Worm (Caenorhabditis elegans) whole organism, L2 larva: ENCODE data around the gene F31D4.5.
A peak's percentile ranks its signal among the peaks of the same experiment; 100 is the strongest.

Source experiments
- C34F6.9 ChIP-seq: fragments of 150-350 bp; optimal IDR thresholded peaks from 2 replicates; lab custom pipeline; 2014; ENCODE audit warnings: missing biosample characterization, missing genetic modification characterization
- F13H6.1 ChIP-seq: sonication (generic microtip); optimal IDR thresholded peaks from 2 replicates; lab custom pipeline; 2016; ENCODE audit warnings: missing genetic modification characterization, missing compliant biosample characterization
- R02D3.7 ChIP-seq: fragments of 150-350 bp; optimal IDR thresholded peaks from 2 replicates; lab custom pipeline; 2014; ENCODE audit warnings: missing biosample characterization, missing genetic modification characterization
- Y55F3AM.14 ChIP-seq: fragments of 200-800 bp; sonication (Bioruptor generic); optimal IDR thresholded peaks from 2 replicates; lab custom pipeline; 2018; ENCODE audit warnings: mild to moderate bottlenecking, missing genetic modification characterization, missing compliant biosample characterization
- ZK546.5 ChIP-seq: sonication (generic microtip); optimal IDR thresholded peaks from 2 replicates; lab custom pipeline; 2017; ENCODE audit warnings: missing biosample characterization, missing genetic modification characterization
- alr-1 ChIP-seq: fragments of 150-350 bp; optimal IDR thresholded peaks from 2 replicates; lab custom pipeline; 2014; ENCODE audit warnings: missing biosample characterization, missing genetic modification characterization
- aly-2 ChIP-seq: fragments of 150-350 bp; optimal IDR thresholded peaks from 2 replicates; lab custom pipeline; 2014; ENCODE audit warnings: missing biosample characterization, missing genetic modification characterization
- ama-1 ChIP-seq: fragments of 150-350 bp; optimal IDR thresholded peaks from 2 replicates; lab custom pipeline; 2018; ENCODE audit warnings: inconsistent platforms
- blmp-1 ChIP-seq: sonication (generic microtip); optimal IDR thresholded peaks from 2 replicates; lab custom pipeline; 2017; ENCODE audit warnings: missing genetic modification characterization, mild to moderate bottlenecking, missing compliant biosample characterization, antibody characterized with exemption, moderate library complexity; ENCODE audit not compliant: insufficient read depth
- ceh-16 ChIP-seq: fragments of 150-350 bp; optimal IDR thresholded peaks from 2 replicates; lab custom pipeline; 2014; ENCODE audit warnings: missing biosample characterization, missing genetic modification characterization
- ceh-82 ChIP-seq: fragments of 150-350 bp; optimal IDR thresholded peaks from 2 replicates; lab custom pipeline; 2014; ENCODE audit warnings: missing biosample characterization, missing genetic modification characterization
- crh-2 ChIP-seq: sonication (generic microtip); optimal IDR thresholded peaks from 2 replicates; lab custom pipeline; 2017; ENCODE audit warnings: missing biosample characterization, missing genetic modification characterization
- dmd-4 ChIP-seq: sonication (generic microtip); optimal IDR thresholded peaks from 2 replicates; lab custom pipeline; 2017; ENCODE audit warnings: missing biosample characterization, missing genetic modification characterization
- egl-27 ChIP-seq: sonication (generic microtip); optimal IDR thresholded peaks from 3 replicates; lab custom pipeline; 2017; ENCODE audit warnings: missing biosample characterization, missing genetic modification reagents, missing genetic modification characterization
- elt-1 ChIP-seq: fragments of 150-350 bp; optimal IDR thresholded peaks from 2 replicates; lab custom pipeline; 2014; ENCODE audit warnings: missing biosample characterization, missing genetic modification characterization
- elt-3 ChIP-seq: sonication (generic microtip); optimal IDR thresholded peaks from 2 replicates; lab custom pipeline; 2017; ENCODE audit warnings: missing biosample characterization, missing genetic modification characterization
- fos-1 ChIP-seq: fragments of 150-350 bp; optimal IDR thresholded peaks from 2 replicates; lab custom pipeline; 2014; ENCODE audit warnings: missing biosample characterization, missing genetic modification characterization
- gmeb-1 ChIP-seq: fragments of 150-350 bp; optimal IDR thresholded peaks from 2 replicates; lab custom pipeline; 2014; ENCODE audit warnings: missing biosample characterization, missing genetic modification characterization
- lin-11 ChIP-seq: fragments of 150-350 bp; sonication (generic microtip); optimal IDR thresholded peaks from 2 replicates; lab custom pipeline; 2014; ENCODE audit warnings: missing biosample characterization, missing genetic modification characterization, inconsistent platforms, mixed read lengths
- lin-13 ChIP-seq: fragments of 150-350 bp; optimal IDR thresholded peaks from 2 replicates; lab custom pipeline; 2014; ENCODE audit warnings: missing biosample characterization, missing genetic modification reagents, missing genetic modification characterization
- lin-39 ChIP-seq: fragments of 150-350 bp; optimal IDR thresholded peaks from 2 replicates; lab custom pipeline; 2014; ENCODE audit warnings: missing biosample characterization, missing genetic modification reagents, missing genetic modification characterization
- lsy-2 ChIP-seq, 2 experiments: fragments of 150-350 bp in 1 of 2; sonication (generic microtip) in 1 of 2; optimal IDR thresholded peaks; 2 replicates each; lab custom pipeline; 2014 to 2017; ENCODE audit warnings: missing biosample characterization in 2 of 2, missing genetic modification characterization in 2 of 2
- mab-5 ChIP-seq: fragments of 150-350 bp; optimal IDR thresholded peaks from 2 replicates; lab custom pipeline; 2014; ENCODE audit warnings: missing biosample characterization, missing genetic modification characterization
- mbf-1 ChIP-seq: sonication (generic microtip); optimal IDR thresholded peaks from 2 replicates; lab custom pipeline; 2017; ENCODE audit warnings: missing biosample characterization, missing genetic modification characterization
- mdl-1 ChIP-seq, 2 experiments: fragments of 150-350 bp in 1 of 2; sonication (generic microtip) in 1 of 2; optimal IDR thresholded peaks; 2 replicates each; lab custom pipeline; 2017; ENCODE audit warnings: missing biosample characterization in 2 of 2, missing genetic modification characterization in 2 of 2
- nhr-10 ChIP-seq: sonication (generic microtip); optimal IDR thresholded peaks from 2 replicates; lab custom pipeline; 2017; ENCODE audit warnings: missing biosample characterization, missing genetic modification characterization
- nhr-11 ChIP-seq: fragments of 150-350 bp; optimal IDR thresholded peaks from 2 replicates; lab custom pipeline; 2014; ENCODE audit warnings: missing biosample characterization, missing genetic modification characterization
- nhr-12 ChIP-seq: fragments of 150-350 bp; optimal IDR thresholded peaks from 2 replicates; lab custom pipeline; 2014; ENCODE audit warnings: missing biosample characterization, missing genetic modification characterization
- nhr-129 ChIP-seq: fragments of 150-350 bp; optimal IDR thresholded peaks from 2 replicates; lab custom pipeline; 2014; ENCODE audit warnings: missing biosample characterization, missing genetic modification characterization
- nhr-21 ChIP-seq: fragments of 150-350 bp; optimal IDR thresholded peaks from 2 replicates; lab custom pipeline; 2014; ENCODE audit warnings: missing biosample characterization, missing genetic modification characterization
- nhr-23 ChIP-seq: fragments of 150-350 bp; optimal IDR thresholded peaks from 2 replicates; lab custom pipeline; 2014; ENCODE audit warnings: missing biosample characterization, missing genetic modification reagents, missing genetic modification characterization
- nhr-237 ChIP-seq: fragments of 150-350 bp; optimal IDR thresholded peaks from 2 replicates; lab custom pipeline; 2014; ENCODE audit warnings: missing biosample characterization, missing genetic modification characterization
- nhr-25 ChIP-seq: fragments of 150-350 bp; sonication (generic microtip); optimal IDR thresholded peaks from 3 replicates; lab custom pipeline; 2014; ENCODE audit warnings: missing biosample characterization, missing genetic modification characterization
- nhr-6 ChIP-seq: fragments of 150-350 bp; optimal IDR thresholded peaks from 2 replicates; lab custom pipeline; 2014; ENCODE audit warnings: missing biosample characterization, missing genetic modification characterization
- nhr-77 ChIP-seq: fragments of 150-350 bp; optimal IDR thresholded peaks from 2 replicates; lab custom pipeline; 2014; ENCODE audit warnings: missing biosample characterization, missing genetic modification characterization
- peb-1 ChIP-seq: fragments of 150-350 bp; optimal IDR thresholded peaks from 2 replicates; lab custom pipeline; 2014; ENCODE audit warnings: missing biosample characterization, missing genetic modification characterization
- sem-4 ChIP-seq: fragments of 150-350 bp; optimal IDR thresholded peaks from 2 replicates; lab custom pipeline; 2014; ENCODE audit warnings: missing biosample characterization, missing genetic modification reagents, missing genetic modification characterization
- skn-1 ChIP-seq: sonication (generic microtip); optimal IDR thresholded peaks from 2 replicates; lab custom pipeline; 2017; ENCODE audit warnings: missing biosample characterization, missing genetic modification characterization
- sma-3 ChIP-seq: sonication (generic microtip); optimal IDR thresholded peaks from 2 replicates; lab custom pipeline; 2016; ENCODE audit warnings: missing genetic modification reagents, missing genetic modification characterization, missing compliant biosample characterization
- sma-9 ChIP-seq, 2 experiments: fragments of 150-350 bp in 1 of 2; sonication (generic microtip) in 1 of 2; optimal IDR thresholded peaks; 2 replicates each; lab custom pipeline; 2014 to 2016; ENCODE audit warnings: missing genetic modification characterization in 2 of 2, mild to moderate bottlenecking in 1 of 2, missing biosample characterization in 1 of 2, missing compliant biosample characterization in 1 of 2, missing genetic modification reagents in 1 of 2, moderate library complexity in 1 of 2
- snpc-4 ChIP-seq: fragments of 150-350 bp; optimal IDR thresholded peaks from 2 replicates; lab custom pipeline; 2014; ENCODE audit warnings: missing biosample characterization, missing genetic modification characterization
- unc-39 ChIP-seq: fragments of 150-350 bp; optimal IDR thresholded peaks from 2 replicates; lab custom pipeline; 2014; ENCODE audit warnings: missing biosample characterization, missing genetic modification characterization
- unc-55 ChIP-seq: fragments of 150-350 bp; sonication (generic microtip); optimal IDR thresholded peaks from 3 replicates; lab custom pipeline; 2014; ENCODE audit warnings: missing biosample characterization, missing genetic modification reagents, missing genetic modification characterization
- unc-62 ChIP-seq: fragments of 150-350 bp; optimal IDR thresholded peaks from 2 replicates; lab custom pipeline; 2014; ENCODE audit warnings: missing biosample characterization, missing genetic modification reagents, missing genetic modification characterization
- zag-1 ChIP-seq: fragments of 150-350 bp; optimal IDR thresholded peaks from 2 replicates; lab custom pipeline; 2014; ENCODE audit warnings: missing biosample characterization, missing genetic modification characterization
- ztf-1 ChIP-seq: fragments of 200-800 bp; sonication (Bioruptor generic); conservative IDR thresholded peaks from 2 replicates; pipeline ENCODE4 v1.3.6; 2022; ENCODE audit warnings: missing genetic modification characterization, missing compliant biosample characterization
- ztf-11 ChIP-seq: sonication (generic microtip); optimal IDR thresholded peaks from 2 replicates; lab custom pipeline; 2017; ENCODE audit warnings: missing biosample characterization, missing genetic modification characterization
- ztf-4 ChIP-seq: fragments of 150-350 bp; optimal IDR thresholded peaks from 2 replicates; lab custom pipeline; 2014; ENCODE audit warnings: missing biosample characterization, missing genetic modification characterization

The F31D4.5 gene

ce11 chrV:20847743-20848229 lies 6.1 kb upstream of the F31D4.5 start:
- no peak for TF ChIP-seq crh-2 (tag; lab: Kevin White, UChicago)
- peak in 1 of 2 experiments; percentile 22 for TF ChIP-seq lsy-2 (tag; optimal IDR thresholded peaks at IDR 0.05; lab: Kevin White, UChicago)
- no peak for TF ChIP-seq ZK546.5 (tag; lab: Kevin White, UChicago)
- TF ChIP-seq alr-1 (tag; lab: Kevin White, UChicago): no peak
- no peak for TF ChIP-seq blmp-1 (tag; lab: Kevin White, UChicago)
- no peak for TF ChIP-seq aly-2
- no peak for TF ChIP-seq nhr-77 (tag; lab: Kevin White, UChicago)
- no peak for TF ChIP-seq ceh-16 (tag; lab: Kevin White, UChicago)
- TF ChIP-seq lin-13: peak; percentile 2
- TF ChIP-seq nhr-21: no peak
- TF ChIP-seq fos-1 (tag; lab: Kevin White, UChicago): no peak
- no peak for TF ChIP-seq dmd-4
- peak; percentile 35 for TF ChIP-seq C34F6.9 (tag; lab: Kevin White, UChicago)
- TF ChIP-seq sma-9 (GFP tag; optimal IDR thresholded peaks at IDR 0.05; lab: Kevin White, UChicago): no peak
- TF ChIP-seq sma-9 (tag; optimal IDR thresholded peaks at IDR 0.05; lab: Kevin White, UChicago): no peak
- no peak for TF ChIP-seq nhr-6 (tag; lab: Kevin White, UChicago)
- TF ChIP-seq unc-55 (GFP tag; lab: Kevin White, UChicago): no peak
- no peak for TF ChIP-seq nhr-10 (tag; lab: Kevin White, UChicago)
- no peak for TF ChIP-seq zag-1 (tag; lab: Kevin White, UChicago)
- TF ChIP-seq nhr-237 (tag; lab: Kevin White, UChicago): no peak
- TF ChIP-seq lin-39 (tag; lab: Kevin White, UChicago): no peak
- TF ChIP-seq nhr-23: no peak
- no peak for TF ChIP-seq mdl-1 (tag; optimal IDR thresholded peaks at IDR 0.05; lab: Kevin White, UChicago)
- no peak for TF ChIP-seq sma-3
- TF ChIP-seq peb-1 (tag; lab: Kevin White, UChicago): no peak
- no peak for TF ChIP-seq mab-5 (tag; lab: Kevin White, UChicago)
- no peak for TF ChIP-seq skn-1 (tag; lab: Kevin White, UChicago)
- no peak for TF ChIP-seq elt-3
- no peak for TF ChIP-seq unc-62 (GFP tag; lab: Kevin White, UChicago)
- TF ChIP-seq snpc-4 (tag; lab: Kevin White, UChicago): no peak
- TF ChIP-seq nhr-25: no peak
- no peak for TF ChIP-seq unc-39
- TF ChIP-seq ztf-4 (tag; lab: Kevin White, UChicago): no peak
- no peak for TF ChIP-seq nhr-11 (tag; lab: Kevin White, UChicago)
- TF ChIP-seq lin-11 (tag; lab: Kevin White, UChicago): no peak
- TF ChIP-seq Y55F3AM.14: no peak
- no peak for TF ChIP-seq ceh-82 (tag; lab: Kevin White, UChicago)
- no peak for TF ChIP-seq sem-4 (tag; lab: Kevin White, UChicago)
- TF ChIP-seq R02D3.7 (tag; lab: Kevin White, UChicago): no peak
- no peak for TF ChIP-seq egl-27 (tag; lab: Kevin White, UChicago)
- TF ChIP-seq ztf-1: no peak
- TF ChIP-seq ztf-11 (tag; lab: Kevin White, UChicago): no peak
- peak; percentile 52 for TF ChIP-seq F13H6.1 (tag; lab: Kevin White, UChicago)
- peak; percentile 86 for TF ChIP-seq ama-1
- no peak for TF ChIP-seq mbf-1 (tag; lab: Kevin White, UChicago)
- TF ChIP-seq elt-1 (tag; lab: Kevin White, UChicago): no peak
- no peak for TF ChIP-seq nhr-12 (tag; lab: Kevin White, UChicago)
- no peak for TF ChIP-seq gmeb-1 (tag; lab: Kevin White, UChicago)
- TF ChIP-seq nhr-129 (tag; lab: Kevin White, UChicago): peak; percentile 14
